Worm (Caenorhabditis elegans): Measurements from ENCODE around the gene gplb-1.

gplb-1 gene

DNA sequence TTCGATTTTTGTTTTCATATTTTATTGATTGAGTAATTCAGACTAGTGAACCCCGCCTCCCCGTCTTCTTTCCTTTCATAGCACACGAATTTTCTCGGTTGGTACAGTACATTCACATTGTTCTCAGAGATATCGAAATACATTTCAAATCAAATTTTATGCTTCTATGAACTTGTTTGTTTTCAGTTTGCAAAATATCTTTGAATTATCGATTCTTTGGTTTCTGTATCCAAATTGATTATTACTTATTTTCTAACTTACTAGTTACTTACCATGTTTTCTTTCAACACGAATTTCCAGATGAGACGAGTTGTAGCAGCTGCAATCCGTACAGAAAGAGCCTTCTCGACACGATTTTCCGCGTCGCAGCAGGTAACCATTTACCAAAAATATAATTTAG, 5.7 kb downstream of the gplb-1 start, which contains the start of gene mrps-2:
Gene mrps-2, plus strand, starts transcription at position 301 of the 400 bp plus-strand sequence.
- no peak for TF ChIP-seq hlh-15 (tag; optimal IDR thresholded peaks at IDR 0.05)
- no peak for TF ChIP-seq ceh-22 (tag; optimal IDR thresholded peaks at IDR 0.05)
- TF ChIP-seq elt-4 (tag; optimal IDR thresholded peaks at IDR 0.05), result no peak

- TF ChIP-seq ceh-9 (tag; optimal IDR thresholded peaks at IDR 0.05) (no peak), tbx-2 (tag; optimal IDR thresholded peaks at IDR 0.05) (no peak), K02D7.2 (tag; optimal IDR thresholded peaks at IDR 0.05) (no peak), ceh-18 (tag; optimal IDR thresholded peaks at IDR 0.05) (peak; percentile 18), pqm-1 (tag; optimal IDR thresholded peaks at IDR 0.05) (no peak), unc-55 (GFP tag; optimal IDR thresholded peaks at IDR 0.05) (peak; percentile 34), sdc-2 (tag; optimal IDR thresholded peaks at IDR 0.05) (no peak), ttx-3 (tag; optimal IDR thresholded peaks at IDR 0.05) (no peak), nfya-1 (tag; optimal IDR thresholded peaks at IDR 0.05) (peak; percentile 57), hlh-15 (tag; optimal IDR thresholded peaks at IDR 0.05) (no peak), ama-1 (optimal IDR thresholded peaks at IDR 0.05) (no peak), dve-1 (tag; optimal IDR thresholded peaks at IDR 0.05) (peak; percentile 6), hlh-13 (GFP tag; optimal IDR thresholded peaks at IDR 0.05) (no peak), ceh-31 (tag; optimal IDR thresholded peaks at IDR 0.05) (peak; percentile 70), syd-9 (tag; optimal IDR thresholded peaks at IDR 0.05) (no peak), npax-4 (tag; optimal IDR thresholded peaks at IDR 0.05) (no peak), rnt-1 (tag; optimal IDR thresholded peaks at IDR 0.05) (no peak), nhr-232 (tag; optimal IDR thresholded peaks at IDR 0.05) (no peak), ceh-34 (tag; optimal IDR thresholded peaks at IDR 0.05) (peak; percentile 10), unc-42 (tag; optimal IDR thresholded peaks at IDR 0.05) (peak; percentile 95), ceh-14 (tag; optimal IDR thresholded peaks at IDR 0.05) (no peak)
Observed at ce11 chrV:8462074-8462473, 9.0 kb downstream of the gplb-1 start, which contains the start of the genes dnj-22 and natc-1. dnj-22 (minus strand) TSS chrV:8462120. natc-1 (plus strand) TSS chrV:8462359.

- TF ChIP-seq ceh-2 (tag; optimal IDR thresholded peaks at IDR 0.05), result no peak
- no peak for TF ChIP-seq ztf-16 (tag; optimal IDR thresholded peaks at IDR 0.05)
- no peak for TF ChIP-seq ceh-6 (GFP tag; optimal IDR thresholded peaks at IDR 0.05)
- no peak for TF ChIP-seq hlh-30 (tag; optimal IDR thresholded peaks at IDR 0.05; ENCODE audit: insufficient read depth)
- TF ChIP-seq elt-2 (tag; optimal IDR thresholded peaks at IDR 0.05), result no peak
- TF ChIP-seq K09A11.1 (tag; optimal IDR thresholded peaks at IDR 0.05; ENCODE audit: insufficient read depth), result no peak
- no peak for TF ChIP-seq syd-9 (tag; optimal IDR thresholded peaks at IDR 0.05)
- TF ChIP-seq ceh-19 (GFP tag; optimal IDR thresholded peaks at IDR 0.05), result no peak
- no peak for TF ChIP-seq hlh-15 (tag; optimal IDR thresholded peaks at IDR 0.05)
- TF ChIP-seq nfya-1 (tag; optimal IDR thresholded peaks at IDR 0.05), result no peak
- TF ChIP-seq sox-2 (GFP tag; IDR thresholded peaks at IDR 0.05), result no peak
- no peak for TF ChIP-seq ceh-18 (tag; optimal IDR thresholded peaks at IDR 0.05)
- no peak for TF ChIP-seq che-1 (tag; optimal IDR thresholded peaks at IDR 0.05)
- TF ChIP-seq pax-1 (tag; optimal IDR thresholded peaks at IDR 0.05), result no peak
- no peak for TF ChIP-seq fkh-10 (GFP tag; optimal IDR thresholded peaks at IDR 0.05)
- no peak for TF ChIP-seq Y22D7AL.16 (tag; optimal IDR thresholded peaks at IDR 0.05)
- no peak for TF ChIP-seq odd-2 (tag; optimal IDR thresholded peaks at IDR 0.05)
- TF ChIP-seq fkh-6 (tag; optimal IDR thresholded peaks at IDR 0.05), result no peak
- no peak for TF ChIP-seq unc-3 (GFP tag; conservative IDR thresholded peaks at IDR 0.05)
- TF ChIP-seq unc-3 (tag; optimal IDR thresholded peaks at IDR 0.05), result no peak
- TF ChIP-seq ama-1 (optimal IDR thresholded peaks at IDR 0.05), result no peak
Observed at ce11 chrV:8460800-8461199, 10.2 kb downstream of the gplb-1 start.

DNA sequence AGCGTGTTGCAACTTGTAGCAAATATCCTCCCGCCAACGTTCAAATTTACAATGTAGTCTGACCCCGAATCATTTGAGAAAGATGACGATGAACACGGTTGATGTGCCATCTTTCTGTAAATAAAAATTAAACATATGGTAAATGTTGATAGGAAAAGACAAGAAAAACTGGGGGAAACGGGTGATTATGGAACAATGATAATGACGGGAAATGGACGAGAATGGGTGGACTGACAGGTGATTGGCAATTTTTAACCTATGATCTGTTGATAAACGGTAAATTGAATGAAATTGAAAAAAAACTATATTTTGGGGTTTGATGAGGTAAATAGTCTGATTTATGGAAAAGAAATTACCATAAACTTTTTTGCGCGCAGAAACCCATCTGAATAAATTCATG, 10.7 kb downstream of the gplb-1 start, which contains the start of gene T23B12.6:
Gene T23B12.6, minus strand, starts transcription at position 114 of the 400 bp plus-strand sequence.
- no peak for TF ChIP-seq nfya-1 (tag; optimal IDR thresholded peaks at IDR 0.05)
- no peak for TF ChIP-seq ceh-48 (tag; optimal IDR thresholded peaks at IDR 0.05)
- TF ChIP-seq hlh-30 (tag; optimal IDR thresholded peaks at IDR 0.05; ENCODE audit: insufficient read depth), result no peak
- no peak for TF ChIP-seq ceh-9 (tag; optimal IDR thresholded peaks at IDR 0.05)
- no peak for TF ChIP-seq C08G9.2 (tag; optimal IDR thresholded peaks at IDR 0.05)
- no peak for TF ChIP-seq nhr-11 (tag; optimal IDR thresholded peaks at IDR 0.05)
- no peak for TF ChIP-seq nhr-232 (tag; optimal IDR thresholded peaks at IDR 0.05)
- TF ChIP-seq ceh-45 (GFP tag; IDR thresholded peaks at IDR 0.05), result no peak
- TF ChIP-seq tbx-2 (tag; optimal IDR thresholded peaks at IDR 0.05), result no peak
- no peak for TF ChIP-seq pros-1 (tag; optimal IDR thresholded peaks at IDR 0.05)
- no peak for TF ChIP-seq F13H6.1 (tag; optimal IDR thresholded peaks at IDR 0.05)
- no peak for TF ChIP-seq ceh-19 (GFP tag; optimal IDR thresholded peaks at IDR 0.05)
- TF ChIP-seq ceh-31 (tag; optimal IDR thresholded peaks at IDR 0.05), result no peak

Measured in whole organism, late embryonic.